Worm (Caenorhabditis elegans): ENCODE results near the gene T05C12.9.

The T05C12.9 gene

ce11 chrII:8162120-8162648 is 30.8 kb downstream of the T05C12.9 start, which contains the start of the genes emb-27 and rrf-3:
Gene emb-27 (minus strand): TSS chrII:8162170.
Gene rrf-3 (plus strand): TSS chrII:8162465.
- no peak for TF ChIP-seq hlh-13 (GFP tag; optimal IDR thresholded peaks at IDR 0.05)
- no peak for TF ChIP-seq eyg-1 (tag; optimal IDR thresholded peaks at IDR 0.05)
- TF ChIP-seq zip-5 (tag; optimal IDR thresholded peaks at IDR 0.05), result no peak
- peak; percentile 15 for TF ChIP-seq rnt-1 (tag; optimal IDR thresholded peaks at IDR 0.05)
- TF ChIP-seq pax-1 (tag; optimal IDR thresholded peaks at IDR 0.05), result peak; percentile 3
- peak; percentile 11 for TF ChIP-seq unc-55 (GFP tag; optimal IDR thresholded peaks at IDR 0.05)
- TF ChIP-seq unc-42 (tag; optimal IDR thresholded peaks at IDR 0.05), result peak; percentile 98

ce11 chrII:8160916-8161315 is 32.1 kb downstream of the T05C12.9 start:
- no peak for TF ChIP-seq ref-2 (tag; optimal IDR thresholded peaks at IDR 0.05)
- no peak for TF ChIP-seq madf-2 (tag; optimal IDR thresholded peaks at IDR 0.05)
- no peak for TF ChIP-seq ets-4 (tag; optimal IDR thresholded peaks at IDR 0.05)
- TF ChIP-seq ztf-16 (tag; optimal IDR thresholded peaks at IDR 0.05), result no peak
- TF ChIP-seq odd-2 (tag; optimal IDR thresholded peaks at IDR 0.05), result no peak
- TF ChIP-seq ceh-45 (GFP tag; IDR thresholded peaks at IDR 0.05), result no peak
- no peak for TF ChIP-seq hlh-6 (tag; optimal IDR thresholded peaks at IDR 0.05)
- TF ChIP-seq fkh-10 (GFP tag; optimal IDR thresholded peaks at IDR 0.05), result no peak
- TF ChIP-seq pat-9 (tag; optimal IDR thresholded peaks at IDR 0.05), result no peak
- no peak for TF ChIP-seq sox-2 (GFP tag; IDR thresholded peaks at IDR 0.05)
- no peak for TF ChIP-seq unc-86 (tag; optimal IDR thresholded peaks at IDR 0.05)
- no peak for TF ChIP-seq pag-3 (tag; optimal IDR thresholded peaks at IDR 0.05; ENCODE audit: borderline replicate concordance)
- TF ChIP-seq tbx-2 (tag; optimal IDR thresholded peaks at IDR 0.05), result no peak
- no peak for TF ChIP-seq ceh-19 (GFP tag; optimal IDR thresholded peaks at IDR 0.05)

ce11 chrII:8157991-8158390 is 35.0 kb downstream of the T05C12.9 start, which contains the start of gene pch-2:
Gene pch-2 (plus strand): TSS chrII:8158349.
- TF ChIP-seq nfya-1 (tag; optimal IDR thresholded peaks at IDR 0.05) (peak; percentile 11), ceh-19 (GFP tag; optimal IDR thresholded peaks at IDR 0.05) (no peak), unc-42 (tag; optimal IDR thresholded peaks at IDR 0.05) (peak; percentile 2), lin-11 (tag; optimal IDR thresholded peaks at IDR 0.05) (no peak), madf-2 (tag; optimal IDR thresholded peaks at IDR 0.05) (no peak), unc-3 (GFP tag; conservative IDR thresholded peaks at IDR 0.05) (no peak), unc-3 (tag; optimal IDR thresholded peaks at IDR 0.05) (no peak), ref-2 (tag; optimal IDR thresholded peaks at IDR 0.05) (no peak)

- TF ChIP-seq sox-4 (tag; optimal IDR thresholded peaks at IDR 0.05) (no peak), lin-11 (tag; optimal IDR thresholded peaks at IDR 0.05) (no peak), pax-1 (tag; optimal IDR thresholded peaks at IDR 0.05) (no peak), fkh-6 (tag; optimal IDR thresholded peaks at IDR 0.05) (no peak), F13H6.1 (tag; optimal IDR thresholded peaks at IDR 0.05) (no peak), sdc-2 (tag; optimal IDR thresholded peaks at IDR 0.05) (no peak), elt-4 (tag; optimal IDR thresholded peaks at IDR 0.05) (no peak), gmeb-2 (tag; optimal IDR thresholded peaks at IDR 0.05) (no peak), ceh-9 (tag; optimal IDR thresholded peaks at IDR 0.05) (no peak), ceh-45 (GFP tag; IDR thresholded peaks at IDR 0.05) (no peak), ahr-1 (tag; optimal IDR thresholded peaks at IDR 0.05) (no peak), odd-2 (tag; optimal IDR thresholded peaks at IDR 0.05) (no peak), che-1 (tag; optimal IDR thresholded peaks at IDR 0.05) (no peak), ceh-34 (tag; optimal IDR thresholded peaks at IDR 0.05) (no peak), pha-2 (tag; optimal IDR thresholded peaks at IDR 0.05) (no peak), fax-1 (tag; optimal IDR thresholded peaks at IDR 0.05) (no peak), ttx-3 (tag; optimal IDR thresholded peaks at IDR 0.05) (no peak), dve-1 (tag; optimal IDR thresholded peaks at IDR 0.05) (no peak), K02D7.2 (tag; optimal IDR thresholded peaks at IDR 0.05) (no peak), madf-2 (tag; optimal IDR thresholded peaks at IDR 0.05) (no peak)
These were observed 36.1 kb downstream of the T05C12.9 start, which contains the start of the genes tub-1 and tmem-138 for ce11 chrII:8156845-8157373. Gene tub-1 (minus strand): TSS chrII:8156945. Gene tmem-138 (plus strand): TSS chrII:8157323.
